3 worm cellular contexts compared by ENCODE assay signal in the genomic region with DNA sequence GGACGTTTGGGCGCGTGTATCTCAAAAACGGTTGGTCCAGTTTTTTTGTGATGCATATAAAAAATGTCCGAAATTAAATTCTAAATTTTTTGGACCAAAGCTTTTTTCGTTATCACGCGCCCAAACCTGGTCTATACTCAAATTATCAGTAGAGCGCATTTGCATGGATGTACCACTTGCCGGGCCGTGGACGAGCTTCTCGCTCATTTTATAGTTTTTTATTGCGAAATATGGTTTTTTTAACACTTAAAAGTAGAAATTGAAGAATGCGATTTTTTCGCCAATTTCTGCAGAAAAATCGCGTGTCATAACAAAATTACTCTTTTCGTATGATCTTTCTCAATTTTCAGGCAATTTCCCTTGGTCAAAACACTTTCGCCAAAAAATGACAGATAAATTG.
TF ChIP-seq lines count a peak whose summit lies in the region.

No protein-coding gene starts in this region.

TF ChIP-seq in whole organism, L2 larva, 48 proteins besides CTCF, POLR2A, EP300 and RAD21:
- peak; percentile 45 for TF ChIP-seq unc-55 (GFP tag; optimal IDR thresholded peaks at IDR 0.05; lab: Kevin White, UChicago)

TF ChIP-seq in whole organism, L4 larva, 104 proteins besides CTCF, POLR2A, EP300 and RAD21:
- peak; percentile 34 for TF ChIP-seq aha-1 (tag; lab: Kevin White, UChicago)
- peak; percentile 45 for TF ChIP-seq mes-2 (tag; optimal IDR thresholded peaks at IDR 0.05; lab: Kevin White, UChicago; ENCODE audit: poor library complexity, severe bottlenecking)
- peak; percentile 92 for TF ChIP-seq lin-38 (GFP tag; IDR thresholded peaks at IDR 0.05; lab: Robert Waterston, UW)

TF ChIP-seq in whole organism, young adult, 124 proteins besides CTCF, POLR2A, EP300 and RAD21:
- peak; percentile 13 for TF ChIP-seq attf-5 (GFP tag; optimal IDR thresholded peaks at IDR 0.05; lab: Kevin White, UChicago)
- peak; percentile 83 for TF ChIP-seq mcd-1 (GFP tag; IDR thresholded peaks at IDR 0.05; lab: Robert Waterston, UW)
- TF ChIP-seq cebp-1 (GFP tag; IDR thresholded peaks at IDR 0.05; lab: Robert Waterston, UW): peak; percentile 93
- peak; percentile 90 for TF ChIP-seq cebp-1 (tag; optimal IDR thresholded peaks at IDR 0.05; lab: Kevin White, UChicago)
